Worm (Caenorhabditis elegans): ENCODE measurements around the gene npr-16.

DNA sequence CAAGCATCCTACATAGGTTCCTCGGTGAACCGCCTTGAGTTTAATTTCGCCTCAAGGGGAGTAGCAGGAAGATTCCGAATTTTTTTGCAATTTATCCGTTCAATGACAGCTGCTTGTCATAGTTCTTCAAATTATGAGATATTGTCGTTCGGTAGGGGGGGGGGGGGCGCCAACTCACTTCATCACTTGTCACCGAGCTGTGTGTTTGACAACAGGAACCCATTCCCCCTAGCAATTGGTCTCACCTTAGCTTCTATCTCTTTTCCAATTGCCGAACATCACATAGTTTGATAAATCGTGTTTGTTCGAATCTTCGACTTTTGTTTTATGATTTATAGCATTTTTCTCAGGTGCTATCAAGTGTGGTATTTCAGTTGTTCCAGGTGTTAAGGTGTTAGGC is 24.0 kb upstream of the npr-16 start:
- TF ChIP-seq fos-1 (tag; optimal IDR thresholded peaks at IDR 0.05), result no peak
- TF ChIP-seq ces-1 (GFP tag; optimal IDR thresholded peaks at IDR 0.05), result no peak
- TF ChIP-seq alr-1 (tag; optimal IDR thresholded peaks at IDR 0.05; ENCODE audit: borderline replicate concordance), result no peak
- no peak for TF ChIP-seq lsy-2 (tag; optimal IDR thresholded peaks at IDR 0.05)
- TF ChIP-seq lin-15B (tag; optimal IDR thresholded peaks at IDR 0.05), result no peak
- no peak for TF ChIP-seq hpl-2 (GFP tag; optimal IDR thresholded peaks at IDR 0.05)
- TF ChIP-seq nhr-76 (tag; optimal IDR thresholded peaks at IDR 0.05), result no peak
- no peak for TF ChIP-seq elt-2 (tag; optimal IDR thresholded peaks at IDR 0.05)
- TF ChIP-seq ama-1 (optimal IDR thresholded peaks at IDR 0.05), result no peak
- no peak for TF ChIP-seq fkh-10 (GFP tag; optimal IDR thresholded peaks at IDR 0.05)
- TF ChIP-seq nhr-237 (tag; optimal IDR thresholded peaks at IDR 0.05), result no peak
- TF ChIP-seq snpc-4 (tag; optimal IDR thresholded peaks at IDR 0.05), result no peak

All from whole organism, L1 larva.